Fruit fly (Drosophila melanogaster) whole organism, embryonic: Measurements from ENCODE around the gene Glut3.
A peak's percentile ranks its signal among the peaks of the same experiment; 100 is the strongest.

Experiments used
- B-H1 ChIP-seq: fragments of 200-800 bp; sonication (Bioruptor generic); IDR thresholded peaks from 3 replicates; pipeline ENCODE4 v1.3.6; 2022; ENCODE audit warnings: missing biosample characterization, missing genetic modification characterization
- BEAF-32 ChIP-seq: fragments of 200-800 bp; sonication (Bioruptor generic); optimal IDR thresholded peaks from 3 replicates; lab custom pipeline; 2017; ENCODE audit warnings: missing biosample characterization, missing genetic modification characterization, mild to moderate bottlenecking, moderate library complexity, missing genetic modification reagents
- BtbVII ChIP-seq: fragments of 200-800 bp; sonication (Bioruptor generic); optimal IDR thresholded peaks from 3 replicates; lab custom pipeline; 2017; ENCODE audit warnings: missing biosample characterization, mild to moderate bottlenecking, missing genetic modification characterization
- C15 ChIP-seq: fragments of 200-800 bp; sonication (Bioruptor generic); IDR thresholded peaks from 3 replicates; pipeline ENCODE4 v1.3.6; 2022; ENCODE audit warnings: missing biosample characterization, missing genetic modification characterization
- CG10267 ChIP-seq: fragments of 200-800 bp; sonication (Bioruptor generic); optimal IDR thresholded peaks from 2 replicates; lab custom pipeline; 2018; ENCODE audit warnings: missing biosample characterization, mild to moderate bottlenecking, missing genetic modification characterization, moderate library complexity
- CG10321 ChIP-seq: fragments of 200-800 bp; sonication (Bioruptor generic); IDR thresholded peaks from 2 replicates; pipeline ENCODE4 v1.3.6; 2022; ENCODE audit warnings: missing biosample characterization, missing genetic modification characterization
- CG11247 ChIP-seq: fragments of 200-800 bp; sonication (Bioruptor generic); IDR thresholded peaks from 2 replicates; pipeline ENCODE4 v1.3.6; 2022; ENCODE audit warnings: missing biosample characterization, missing genetic modification characterization
- CG12236 ChIP-seq: fragments of 200-800 bp; sonication (Bioruptor generic); optimal IDR thresholded peaks from 2 replicates; lab custom pipeline; 2016; ENCODE audit warnings: missing biosample characterization, missing genetic modification characterization
- CG1233 ChIP-seq: fragments of 200-800 bp; sonication (Bioruptor generic); optimal IDR thresholded peaks from 4 replicates; lab custom pipeline; 2018; ENCODE audit warnings: missing biosample characterization, mild to moderate bottlenecking, missing genetic modification characterization
- CG12769 ChIP-seq: fragments of 200-800 bp; sonication (Bioruptor generic); optimal IDR thresholded peaks from 2 replicates; lab custom pipeline; 2019; ENCODE audit warnings: missing biosample characterization, mild to moderate bottlenecking, missing genetic modification characterization, moderate library complexity
- CG13894 ChIP-seq: fragments of 200-800 bp; sonication (Bioruptor generic); optimal IDR thresholded peaks from 3 replicates; lab custom pipeline; 2018; ENCODE audit warnings: missing biosample characterization, mild to moderate bottlenecking, missing genetic modification characterization, moderate library complexity
- CG15479 ChIP-seq: fragments of 200-800 bp; sonication (Bioruptor generic); optimal IDR thresholded peaks from 3 replicates; lab custom pipeline; 2019; ENCODE audit warnings: missing biosample characterization, mild to moderate bottlenecking, missing genetic modification characterization, moderate library complexity
- CG17568 ChIP-seq: fragments of 200-800 bp; sonication (Bioruptor generic); optimal IDR thresholded peaks from 2 replicates; lab custom pipeline; 2018; ENCODE audit warnings: missing biosample characterization, mild to moderate bottlenecking, missing genetic modification characterization, moderate library complexity
- CG17829 ChIP-seq: fragments of 200-800 bp; optimal IDR thresholded peaks from 2 replicates; lab custom pipeline; 2019; ENCODE audit warnings: missing biosample characterization, mild to moderate bottlenecking, missing genetic modification characterization, moderate library complexity
- CG2678 ChIP-seq: fragments of 200-800 bp; sonication (Bioruptor generic); optimal IDR thresholded peaks from 3 replicates; lab custom pipeline; 2019; ENCODE audit warnings: missing biosample characterization, mild to moderate bottlenecking, missing genetic modification characterization, moderate library complexity
- CG32767 ChIP-seq: fragments of 200-800 bp; sonication (Bioruptor generic); IDR thresholded peaks from 2 replicates; pipeline ENCODE4 v1.3.6; 2022; ENCODE audit warnings: missing biosample characterization, missing genetic modification characterization
- CG6175 ChIP-seq: fragments of 200-800 bp; sonication (Bioruptor generic); IDR thresholded peaks from 3 replicates; pipeline ENCODE4 v1.3.6; 2022; ENCODE audit warnings: missing biosample characterization, missing genetic modification characterization
- CG7271 ChIP-seq: fragments of 200-800 bp; sonication (Bioruptor generic); optimal IDR thresholded peaks from 2 replicates; lab custom pipeline; 2018; ENCODE audit warnings: missing biosample characterization, mild to moderate bottlenecking, missing genetic modification characterization, moderate library complexity
- CG8290 ChIP-seq, 3 experiments: fragments of 200-800 bp; sonication (Bioruptor generic); optimal IDR thresholded peaks; 2 replicates each; lab custom pipeline; 2016 to 2019; ENCODE audit warnings: missing biosample characterization in 3 of 3, missing genetic modification characterization in 3 of 3, mild to moderate bottlenecking in 2 of 3, moderate library complexity in 1 of 3
- CG9609 ChIP-seq: fragments of 200-800 bp; sonication (Bioruptor generic); optimal IDR thresholded peaks from 3 replicates; lab custom pipeline; 2016; ENCODE audit warnings: missing biosample characterization, missing genetic modification characterization
- D19A ChIP-seq: fragments of 200-800 bp; optimal IDR thresholded peaks from 3 replicates; lab custom pipeline; 2019; ENCODE audit warnings: missing biosample characterization, mild to moderate bottlenecking, missing genetic modification characterization, moderate library complexity
- Elba2 ChIP-seq: fragments of 200-800 bp; sonication (Bioruptor generic); optimal IDR thresholded peaks from 3 replicates; lab custom pipeline; 2016; ENCODE audit warnings: missing biosample characterization, missing genetic modification characterization
- Med ChIP-seq: fragments of 200-800 bp; sonication (Bioruptor generic); peaks from one replicate; lab custom pipeline; 2016; ENCODE audit warnings: missing biosample characterization, missing genetic modification characterization, mild to moderate bottlenecking, inconsistent platforms, moderate library complexity
- Myb ChIP-seq: fragments of 200-800 bp; sonication (Bioruptor generic); optimal IDR thresholded peaks from 2 replicates; lab custom pipeline; 2016; ENCODE audit warnings: missing biosample characterization, missing genetic modification characterization
- Neu2 ChIP-seq: fragments of 200-800 bp; sonication (Bioruptor generic); optimal IDR thresholded peaks from 3 replicates; lab custom pipeline; 2016; ENCODE audit warnings: missing biosample characterization, missing genetic modification characterization, borderline replicate concordance
- Nf-YB ChIP-seq: fragments of 200-800 bp; sonication (Bioruptor generic); optimal IDR thresholded peaks from 3 replicates; lab custom pipeline; 2019; ENCODE audit warnings: missing biosample characterization, mild to moderate bottlenecking, missing genetic modification characterization, moderate library complexity
- Optix ChIP-seq: fragments of 200-800 bp; sonication (Bioruptor generic); IDR thresholded peaks from 3 replicates; pipeline ENCODE4 v1.3.6; 2022; ENCODE audit warnings: missing biosample characterization, missing genetic modification characterization
- Rx ChIP-seq: fragments of 200-800 bp; sonication (Bioruptor generic); IDR thresholded peaks from 2 replicates; pipeline ENCODE4 v1.3.6; 2022; ENCODE audit warnings: missing biosample characterization, missing genetic modification characterization
- Taf1 ChIP-seq: fragments of 200-800 bp; sonication (Bioruptor generic); IDR thresholded peaks from 2 replicates; pipeline ENCODE4 v1.3.6; 2022; ENCODE audit warnings: missing biosample characterization, missing genetic modification characterization
- al ChIP-seq: fragments of 200-800 bp; sonication (Bioruptor generic); IDR thresholded peaks from 2 replicates; pipeline ENCODE4 v1.3.6; 2022; ENCODE audit warnings: missing biosample characterization, missing genetic modification characterization
- bsh ChIP-seq, 2 experiments: fragments of 200-800 bp; sonication (Bioruptor generic); optimal IDR thresholded peaks; 2 replicates each; lab custom pipeline; 2017 to 2018; ENCODE audit warnings: mild to moderate bottlenecking in 2 of 2, missing biosample characterization in 2 of 2, missing genetic modification characterization in 2 of 2, moderate library complexity in 1 of 2
- chm ChIP-seq: fragments of 200-800 bp; sonication (Bioruptor generic); IDR thresholded peaks from 2 replicates; pipeline ENCODE4 v1.3.6; 2022; ENCODE audit warnings: missing biosample characterization, missing genetic modification characterization
- dan ChIP-seq: fragments of 200-800 bp; sonication (Bioruptor generic); IDR thresholded peaks from 2 replicates; pipeline ENCODE4 v1.3.6; 2022; ENCODE audit warnings: missing biosample characterization, missing genetic modification characterization
- dati ChIP-seq: fragments of 200-800 bp; sonication (Bioruptor generic); IDR thresholded peaks from 2 replicates; pipeline ENCODE4 v1.3.6; 2022; ENCODE audit warnings: missing biosample characterization, missing genetic modification characterization
- disco-r ChIP-seq: fragments of 200-800 bp; sonication (Bioruptor generic); optimal IDR thresholded peaks from 2 replicates; lab custom pipeline; 2016; ENCODE audit warnings: missing biosample characterization, missing genetic modification characterization
- ems ChIP-seq: fragments of 200-800 bp; sonication (Bioruptor generic); optimal IDR thresholded peaks from 3 replicates; lab custom pipeline; 2016; ENCODE audit warnings: missing biosample characterization, missing genetic modification characterization
- fu2 ChIP-seq: fragments of 200-800 bp; sonication (Bioruptor generic); optimal IDR thresholded peaks from 2 replicates; lab custom pipeline; 2016; ENCODE audit warnings: missing biosample characterization, missing genetic modification characterization
- grau ChIP-seq: fragments of 200-800 bp; optimal IDR thresholded peaks from 3 replicates; lab custom pipeline; 2019; ENCODE audit warnings: missing biosample characterization, mild to moderate bottlenecking, missing genetic modification characterization, moderate library complexity
- ken ChIP-seq: fragments of 200-800 bp; sonication (Bioruptor generic); IDR thresholded peaks from 3 replicates; pipeline ENCODE4 v1.3.6; 2022; ENCODE audit warnings: missing biosample characterization, missing genetic modification characterization
- lab ChIP-seq: fragments of 200-800 bp; sonication (Bioruptor generic); optimal IDR thresholded peaks from 3 replicates; lab custom pipeline; 2017; ENCODE audit warnings: missing biosample characterization, missing genetic modification characterization, mild to moderate bottlenecking, moderate library complexity, missing genetic modification reagents
- nerfin-2 ChIP-seq: fragments of 200-800 bp; sonication (Bioruptor generic); IDR thresholded peaks from 2 replicates; pipeline ENCODE4 v1.3.6; 2022; ENCODE audit warnings: missing biosample characterization, missing genetic modification characterization; ENCODE audit not compliant: partially characterized antibody
- phol ChIP-seq: fragments of 200-800 bp; sonication (Bioruptor generic); optimal IDR thresholded peaks from 3 replicates; lab custom pipeline; 2018; ENCODE audit warnings: missing biosample characterization, mild to moderate bottlenecking, missing genetic modification characterization, moderate library complexity
- seq ChIP-seq: fragments of 200-800 bp; sonication (Bioruptor generic); IDR thresholded peaks from 2 replicates; pipeline ENCODE4 v1.3.6; 2022; ENCODE audit warnings: missing biosample characterization, missing genetic modification characterization
- sima ChIP-seq: fragments of 200-800 bp; sonication (Bioruptor generic); optimal IDR thresholded peaks from 2 replicates; lab custom pipeline; 2016; ENCODE audit warnings: missing biosample characterization, missing genetic modification characterization
- slbo ChIP-seq: fragments of 200-800 bp; sonication (Bioruptor generic); IDR thresholded peaks from 2 replicates; pipeline ENCODE4 v1.3.6; 2022; ENCODE audit warnings: missing biosample characterization, missing genetic modification characterization
- tll ChIP-seq, 2 experiments: fragments of 200-800 bp in 1 of 2; fragments of >200 bp in 1 of 2; sonication (Bioruptor generic) in 1 of 2; optimal IDR thresholded peaks; 2 replicates each; lab custom pipeline; 2017 to 2019; ENCODE audit warnings: missing biosample characterization in 2 of 2, missing genetic modification characterization in 2 of 2, mild to moderate bottlenecking in 1 of 2, moderate library complexity in 1 of 2
- vfl ChIP-seq: fragments of 200-800 bp; sonication (Bioruptor generic); optimal IDR thresholded peaks from 2 replicates; lab custom pipeline; 2016; ENCODE audit warnings: missing biosample characterization, missing genetic modification characterization
- vnd ChIP-seq: fragments of 200-800 bp; sonication (Bioruptor generic); IDR thresholded peaks from 3 replicates; pipeline ENCODE4 v1.3.6; 2022; ENCODE audit warnings: missing biosample characterization, missing genetic modification characterization; ENCODE audit not compliant: partially characterized antibody
- wek ChIP-seq: fragments of 200-800 bp; sonication (Bioruptor generic); optimal IDR thresholded peaks from 3 replicates; lab custom pipeline; 2018; ENCODE audit warnings: missing biosample characterization, mild to moderate bottlenecking, missing genetic modification characterization, moderate library complexity

The Glut3 gene

DNA sequence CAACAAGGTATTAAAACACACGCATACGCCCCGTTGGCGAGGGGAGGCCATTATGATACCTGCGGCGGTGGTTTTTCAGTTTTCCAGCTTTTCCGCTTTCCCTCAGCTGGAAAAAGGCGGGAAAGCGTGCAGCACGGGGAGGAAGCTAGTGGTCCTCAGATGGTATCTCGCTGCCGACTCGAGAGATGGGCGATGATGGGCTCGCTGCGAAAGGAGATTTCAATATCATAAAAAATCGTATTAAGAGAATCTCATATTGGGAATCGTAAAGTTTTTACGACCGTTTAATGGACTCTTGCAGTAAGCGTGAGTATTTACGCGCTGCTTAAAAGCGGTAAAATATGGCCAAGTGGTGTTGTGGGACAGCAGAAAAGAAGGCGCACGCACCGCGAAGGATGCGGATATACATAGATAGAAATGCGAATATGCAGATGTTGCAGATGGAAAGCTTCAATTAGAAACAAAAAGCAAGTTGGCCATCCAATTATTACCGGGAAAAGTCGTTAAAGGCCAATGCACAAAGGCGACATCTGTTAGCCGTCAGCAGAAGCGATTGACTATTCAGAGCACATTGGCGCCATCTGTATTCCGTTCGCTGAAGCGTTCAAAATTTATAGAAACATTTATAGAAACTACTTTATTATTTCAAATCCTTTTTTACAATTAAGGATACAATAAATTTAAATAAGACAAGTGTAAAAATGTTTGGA, 46.3 kb downstream of the Glut3 start (continued):
- TF ChIP-seq tll (GFP tag; optimal IDR thresholded peaks at IDR 0.05; lab: Kevin White, UChicago) = no peak
- TF ChIP-seq Med = peak; percentile 87
- no peak for TF ChIP-seq CG6175 (GFP tag; lab: Robert Waterston, UW)
- TF ChIP-seq lab (GFP tag; lab: Kevin White, UChicago) = peak; percentile 10
- TF ChIP-seq CG8290 (GFP tag; optimal IDR thresholded peaks at IDR 0.05; lab: Kevin White, UChicago) = no peak
- peak; percentile 16 to 49 for TF ChIP-seq CG8290 (tag; optimal IDR thresholded peaks at IDR 0.05; lab: Kevin White, UChicago)
- TF ChIP-seq dati (GFP tag; lab: Robert Waterston, UW) = peak; percentile 43; the same call in 1 of the 2 replicates
- TF ChIP-seq fu2 (GFP tag; lab: Kevin White, UChicago) = no peak
- no peak for TF ChIP-seq Rx (GFP tag; lab: Robert Waterston, UW)
- TF ChIP-seq C15 (GFP tag; lab: Robert Waterston, UW) = no peak
- no peak for TF ChIP-seq CG9609 (GFP tag; lab: Kevin White, UChicago)
- peak; percentile 15 for TF ChIP-seq D19A (tag; lab: Kevin White, UChicago)
- no peak for TF ChIP-seq ken (GFP tag; lab: Robert Waterston, UW)
- TF ChIP-seq CG17829 (tag; lab: Kevin White, UChicago) = peak; percentile 66
- no peak for TF ChIP-seq ems (GFP tag; lab: Kevin White, UChicago)
- peak in 1 of 2 experiments; percentile 64 for TF ChIP-seq bsh (GFP tag; optimal IDR thresholded peaks at IDR 0.05; lab: Kevin White, UChicago)
- no peak for TF ChIP-seq al (GFP tag; lab: Robert Waterston, UW)
- TF ChIP-seq vfl (GFP tag; lab: Kevin White, UChicago) = no peak
- peak; percentile 26 for TF ChIP-seq phol
- peak; percentile 39; the same call in 1 of the 2 replicates for TF ChIP-seq slbo (GFP tag; lab: Robert Waterston, UW)
- peak; percentile 26 for TF ChIP-seq CG7271
- TF ChIP-seq Optix (GFP tag; lab: Robert Waterston, UW) = no peak
- TF ChIP-seq Elba2 (GFP tag; lab: Kevin White, UChicago) = no peak
- no peak; the same call in 1 of the 2 replicates for TF ChIP-seq CG11247 (GFP tag; lab: Robert Waterston, UW)
- peak; percentile 29 for TF ChIP-seq CG1233 (GFP tag; lab: Kevin White, UChicago)
- no peak for TF ChIP-seq CG12236 (GFP tag; lab: Kevin White, UChicago)
- TF ChIP-seq CG15479 (GFP tag; lab: Kevin White, UChicago) = no peak
- no peak for TF ChIP-seq dan (GFP tag; lab: Robert Waterston, UW)
- TF ChIP-seq chm (GFP tag; lab: Robert Waterston, UW) = peak; percentile 79
- peak; percentile 33 for TF ChIP-seq CG17568 (GFP tag; lab: Kevin White, UChicago)
- TF ChIP-seq CG12769 (tag; lab: Kevin White, UChicago) = no peak
- TF ChIP-seq CG13894 = no peak
- no peak for TF ChIP-seq CG10321
- TF ChIP-seq CG2678 = peak; percentile 31
- TF ChIP-seq nerfin-2 (GFP tag; lab: Robert Waterston, UW) = no peak
- peak; percentile 24 for TF ChIP-seq Nf-YB (GFP tag; lab: Kevin White, UChicago)
- TF ChIP-seq grau = peak; percentile 46
- TF ChIP-seq seq = no peak
- no peak for TF ChIP-seq disco-r (GFP tag; lab: Kevin White, UChicago)
- TF ChIP-seq BEAF-32 (GFP tag; lab: Kevin White, UChicago) = no peak
- no peak for TF ChIP-seq sima
- TF ChIP-seq B-H1 (GFP tag; lab: Robert Waterston, UW) = no peak
- TF ChIP-seq CG32767 = no peak
- no peak for TF ChIP-seq wek (GFP tag; lab: Kevin White, UChicago)
- no peak for TF ChIP-seq BtbVII (GFP tag; lab: Kevin White, UChicago)
- TF ChIP-seq vnd (GFP tag; lab: Robert Waterston, UW) = no peak
- TF ChIP-seq Myb (GFP tag; lab: Kevin White, UChicago) = no peak
- no peak for TF ChIP-seq Neu2 (GFP tag; lab: Kevin White, UChicago)
- TF ChIP-seq Taf1 (GFP tag; lab: Robert Waterston, UW) = no peak
- TF ChIP-seq CG10267 (tag; lab: Kevin White, UChicago) = peak; percentile 26
